Fruit fly (Drosophila melanogaster) whole organism, adult: ENCODE measurements around the gene CG7766.

Experiments
- CG11617 ChIP-seq: fragments of 200-800 bp; sonication (Bioruptor generic); optimal IDR thresholded peaks from 2 replicates; lab custom pipeline; 2017; ENCODE audit warnings: mild to moderate bottlenecking, missing biosample characterization, missing genetic modification reagents, missing genetic modification characterization
- CG12768 ChIP-seq: fragments of 200-800 bp; sonication (Bioruptor generic); optimal IDR thresholded peaks from 2 replicates; lab custom pipeline; 2017; ENCODE audit warnings: missing biosample characterization, missing genetic modification characterization, mild to moderate bottlenecking, moderate library complexity, missing genetic modification reagents
- CG14711 ChIP-seq: fragments of 200-800 bp; sonication (Bioruptor generic); optimal IDR thresholded peaks from 2 replicates; lab custom pipeline; 2018; ENCODE audit warnings: missing biosample characterization, mild to moderate bottlenecking, missing genetic modification characterization, moderate library complexity
- CG1620 ChIP-seq: fragments of 200-800 bp; sonication (Bioruptor generic); optimal IDR thresholded peaks from 2 replicates; lab custom pipeline; 2016; ENCODE audit warnings: missing biosample characterization, missing genetic modification characterization
- CG33017 ChIP-seq: fragments of 200-800 bp; sonication (Bioruptor generic); optimal IDR thresholded peaks from 2 replicates; lab custom pipeline; 2018; ENCODE audit warnings: missing biosample characterization, mild to moderate bottlenecking, missing genetic modification characterization, moderate library complexity
- CG5204 ChIP-seq: fragments of 200-800 bp; sonication (Bioruptor generic); optimal IDR thresholded peaks from 2 replicates; lab custom pipeline; 2016; ENCODE audit warnings: missing biosample characterization, missing genetic modification characterization
- CG7045 ChIP-seq: fragments of 200-800 bp; sonication (Bioruptor generic); optimal IDR thresholded peaks from 2 replicates; lab custom pipeline; 2017; ENCODE audit warnings: missing biosample characterization, mild to moderate bottlenecking, missing genetic modification characterization
- CG7101 ChIP-seq: fragments of 200-800 bp; sonication (Bioruptor generic); optimal IDR thresholded peaks from 2 replicates; lab custom pipeline; 2018; ENCODE audit warnings: missing biosample characterization, mild to moderate bottlenecking, missing genetic modification characterization, moderate library complexity
- Clk ChIP-seq: fragments of 200-800 bp; sonication (Bioruptor generic); optimal IDR thresholded peaks from 2 replicates; lab custom pipeline; 2017; ENCODE audit warnings: missing biosample characterization, missing genetic modification characterization
- Crg-1 ChIP-seq: fragments of 200-800 bp; sonication (Bioruptor generic); optimal IDR thresholded peaks from 2 replicates; lab custom pipeline; 2016; ENCODE audit warnings: missing biosample characterization, missing genetic modification characterization
- Hr96 ChIP-seq: fragments of 200-800 bp; sonication (Bioruptor generic); optimal IDR thresholded peaks from 2 replicates; lab custom pipeline; 2016; ENCODE audit warnings: missing biosample characterization, missing genetic modification characterization
- Mnt ChIP-seq: fragments of 200-800 bp; sonication (Bioruptor generic); optimal IDR thresholded peaks from 2 replicates; lab custom pipeline; 2016; ENCODE audit warnings: missing biosample characterization, mild to moderate bottlenecking, missing genetic modification characterization
- bab1 ChIP-seq: fragments of 200-800 bp; sonication (Bioruptor generic); optimal IDR thresholded peaks from 3 replicates; lab custom pipeline; 2019; ENCODE audit warnings: missing biosample characterization, mild to moderate bottlenecking, missing genetic modification characterization, moderate library complexity
- cic ChIP-seq: fragments of 200-800 bp; sonication (Bioruptor generic); optimal IDR thresholded peaks from 2 replicates; lab custom pipeline; 2017; ENCODE audit warnings: missing biosample characterization, mild to moderate bottlenecking, missing genetic modification characterization, moderate library complexity
- cnc ChIP-seq, 2 experiments: fragments of >200 bp; optimal IDR thresholded peaks; 2 replicates each; lab custom pipeline; 2017
- kay ChIP-seq: fragments of 200-800 bp; sonication (Bioruptor generic); peaks from one replicate; lab custom pipeline; 2016; ENCODE audit warnings: missing biosample characterization, missing genetic modification characterization, borderline replicate concordance
- ovo ChIP-seq: fragments of 200-800 bp; sonication (Bioruptor generic); optimal IDR thresholded peaks from 2 replicates; lab custom pipeline; 2016; ENCODE audit warnings: missing biosample characterization, missing genetic modification characterization
- pad ChIP-seq: fragments of 200-800 bp; sonication (Bioruptor generic); optimal IDR thresholded peaks from 3 replicates; lab custom pipeline; 2017; ENCODE audit warnings: missing biosample characterization, missing genetic modification characterization, mild to moderate bottlenecking, moderate library complexity, missing genetic modification reagents
- tj ChIP-seq: fragments of 200-800 bp; sonication (Bioruptor generic); optimal IDR thresholded peaks from 3 replicates; lab custom pipeline; 2017; ENCODE audit warnings: missing biosample characterization, mild to moderate bottlenecking, missing genetic modification characterization, moderate library complexity
- toe ChIP-seq: fragments of 200-800 bp; sonication (Bioruptor generic); optimal IDR thresholded peaks from 2 replicates; lab custom pipeline; 2016; ENCODE audit warnings: missing biosample characterization, missing genetic modification characterization

The CG7766 gene

DNA sequence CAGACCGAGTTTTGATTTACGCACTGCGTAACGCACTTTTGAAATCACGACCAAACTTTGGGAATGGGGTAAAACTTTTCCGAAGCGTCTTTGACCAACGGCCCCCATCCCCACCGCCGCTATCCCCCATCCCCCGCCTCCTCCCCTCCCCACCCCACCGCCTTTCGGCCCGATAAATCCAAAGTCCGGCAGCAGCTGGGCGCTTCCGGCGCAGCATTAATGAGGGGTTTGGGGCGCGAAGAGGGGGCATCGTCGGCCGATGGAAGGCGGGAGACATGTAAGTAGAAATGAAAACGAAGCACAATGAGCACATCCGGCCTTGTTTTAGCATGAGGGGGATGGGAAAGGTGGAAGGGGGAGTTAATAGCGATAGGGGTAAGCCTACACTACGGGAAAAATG lies 35.6 kb upstream of the CG7766 start:
- TF ChIP-seq CG7045 (GFP tag; lab: Kevin White, UChicago) (no peak), CG14711 (no peak), cic (peak; percentile 19), CG11617 (GFP tag; lab: Kevin White, UChicago) (no peak), CG33017 (tag; lab: Kevin White, UChicago) (no peak), CG7101 (tag; lab: Kevin White, UChicago) (no peak), CG1620 (GFP tag; lab: Kevin White, UChicago) (no peak), cnc (optimal IDR thresholded peaks at IDR 0.05; lab: Kevin White, UChicago) (no peak), tj (GFP tag; lab: Kevin White, UChicago) (peak; percentile 32)

DNA sequence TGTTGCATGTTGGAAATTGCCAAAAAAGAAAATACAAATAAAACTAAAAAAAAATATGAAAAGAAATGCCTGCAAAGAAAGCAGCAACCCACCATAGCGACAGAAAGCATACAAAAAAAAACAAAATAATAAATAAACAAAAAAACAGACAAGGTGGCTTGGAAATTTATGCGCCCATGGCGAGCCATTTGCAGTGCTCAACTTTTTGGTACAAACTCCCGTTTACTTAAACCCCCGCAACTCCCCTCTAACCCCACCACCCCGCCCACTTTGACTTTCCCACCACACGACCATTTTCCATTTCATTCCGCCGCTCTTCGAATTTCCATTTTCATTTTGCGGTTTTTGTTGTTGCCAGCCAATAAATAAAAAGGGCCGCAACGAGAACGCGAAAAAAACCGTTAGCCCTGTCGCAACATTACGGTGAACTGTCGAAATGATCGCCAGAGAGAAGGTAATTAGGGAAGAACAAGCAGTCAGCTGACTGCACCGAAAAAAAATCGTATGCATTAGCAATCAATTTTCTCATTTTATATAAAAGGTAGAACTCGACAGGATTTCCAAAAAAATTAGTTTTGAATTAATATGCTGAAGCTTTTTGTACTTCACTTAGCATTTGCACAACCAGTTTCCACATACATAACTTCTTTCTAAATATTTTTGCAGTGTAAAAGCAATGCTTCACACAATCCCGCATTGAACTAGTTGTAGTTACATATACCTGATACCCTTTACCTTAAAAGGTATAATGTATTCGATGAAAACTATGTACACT lies 33.4 kb upstream of the CG7766 start:
- no peak for TF ChIP-seq CG12768 (GFP tag; lab: Kevin White, UChicago)
- TF ChIP-seq pad (GFP tag; lab: Kevin White, UChicago) = peak; percentile 36
- TF ChIP-seq Crg-1 (GFP tag; lab: Kevin White, UChicago) = no peak
- TF ChIP-seq bab1 (GFP tag; lab: Kevin White, UChicago) = peak; percentile 63
- peak; percentile 19 for TF ChIP-seq ovo (GFP tag; lab: Kevin White, UChicago)

DNA sequence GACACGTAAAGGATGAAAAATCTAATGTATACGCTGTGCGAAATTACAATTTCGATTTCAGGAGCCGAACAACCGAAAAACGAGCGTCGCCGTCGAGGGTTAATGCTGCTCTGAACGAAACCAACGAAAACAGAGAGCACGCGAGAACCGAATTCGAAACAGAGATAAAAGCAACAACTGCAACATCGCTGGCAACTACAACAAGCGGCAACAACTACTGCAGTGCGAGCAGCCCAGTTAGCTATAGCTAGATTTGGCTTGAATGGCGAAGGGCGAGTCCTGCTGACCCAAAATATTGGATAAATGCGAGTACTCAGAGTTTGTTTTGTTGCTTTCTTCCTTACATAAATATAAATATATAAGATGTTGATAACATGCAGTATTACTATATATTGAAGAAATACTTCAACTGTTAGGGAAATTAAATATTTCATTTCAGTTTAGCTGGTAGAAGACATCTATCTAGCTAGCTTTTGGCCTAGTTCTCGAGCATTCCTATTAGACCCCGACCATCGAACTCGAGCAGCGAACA lies 31.4 kb upstream of the CG7766 start, which contains the start of gene fend:
TSS of gene fend (minus strand) at position 178 of the 532 bp plus-strand sequence.
- no peak for TF ChIP-seq cic
- no peak for TF ChIP-seq Clk (GFP tag; lab: Kevin White, UChicago)
- TF ChIP-seq CG12768 (GFP tag; lab: Kevin White, UChicago) = peak; percentile 25
- TF ChIP-seq CG33017 (tag; lab: Kevin White, UChicago) = peak; percentile 27
- TF ChIP-seq CG11617 (GFP tag; lab: Kevin White, UChicago) = peak; percentile 3
- peak; percentile 19 for TF ChIP-seq CG7101 (tag; lab: Kevin White, UChicago)
- no peak for TF ChIP-seq bab1 (GFP tag; lab: Kevin White, UChicago)

DNA sequence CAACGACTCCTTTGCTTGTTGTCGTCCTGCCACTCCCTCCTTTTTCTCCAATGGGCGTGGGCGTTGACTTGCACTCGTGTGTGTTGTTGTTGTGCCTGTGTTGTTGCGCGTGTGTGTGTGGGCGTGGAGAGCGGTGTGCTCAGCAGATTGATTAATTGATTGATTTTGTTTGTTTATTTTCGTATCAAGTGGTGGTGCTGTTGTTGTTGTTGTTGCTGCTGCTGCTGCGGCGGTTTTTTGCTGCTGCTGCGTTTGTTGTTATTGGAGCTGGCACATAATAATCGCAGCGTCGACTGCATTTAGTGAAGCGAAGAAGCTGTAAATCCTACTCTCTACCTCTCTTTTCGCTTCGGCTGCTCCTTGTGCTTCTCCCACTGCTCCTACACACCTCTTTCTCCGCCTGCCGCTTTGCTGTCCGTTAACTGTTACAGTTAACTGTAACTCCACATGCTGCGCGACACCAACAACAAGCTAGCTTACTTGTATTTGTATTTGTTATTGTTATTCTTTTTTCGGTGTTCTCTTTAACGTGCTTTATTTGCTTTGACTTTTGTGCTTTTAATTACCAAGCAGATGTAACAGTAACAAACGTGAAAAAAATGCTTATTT lies 30.8 kb upstream of the CG7766 start:
- no peak for TF ChIP-seq Crg-1 (GFP tag; lab: Kevin White, UChicago)
- no peak for TF ChIP-seq CG11617 (GFP tag; lab: Kevin White, UChicago)
- peak; percentile 24 for TF ChIP-seq ovo (GFP tag; lab: Kevin White, UChicago)
- no peak for TF ChIP-seq toe
- peak; percentile 79 for TF ChIP-seq tj (GFP tag; lab: Kevin White, UChicago)
- no peak for TF ChIP-seq CG7101 (tag; lab: Kevin White, UChicago)
- peak; percentile 71 for TF ChIP-seq pad (GFP tag; lab: Kevin White, UChicago)
- TF ChIP-seq CG5204 (GFP tag; lab: Kevin White, UChicago) = no peak

DNA sequence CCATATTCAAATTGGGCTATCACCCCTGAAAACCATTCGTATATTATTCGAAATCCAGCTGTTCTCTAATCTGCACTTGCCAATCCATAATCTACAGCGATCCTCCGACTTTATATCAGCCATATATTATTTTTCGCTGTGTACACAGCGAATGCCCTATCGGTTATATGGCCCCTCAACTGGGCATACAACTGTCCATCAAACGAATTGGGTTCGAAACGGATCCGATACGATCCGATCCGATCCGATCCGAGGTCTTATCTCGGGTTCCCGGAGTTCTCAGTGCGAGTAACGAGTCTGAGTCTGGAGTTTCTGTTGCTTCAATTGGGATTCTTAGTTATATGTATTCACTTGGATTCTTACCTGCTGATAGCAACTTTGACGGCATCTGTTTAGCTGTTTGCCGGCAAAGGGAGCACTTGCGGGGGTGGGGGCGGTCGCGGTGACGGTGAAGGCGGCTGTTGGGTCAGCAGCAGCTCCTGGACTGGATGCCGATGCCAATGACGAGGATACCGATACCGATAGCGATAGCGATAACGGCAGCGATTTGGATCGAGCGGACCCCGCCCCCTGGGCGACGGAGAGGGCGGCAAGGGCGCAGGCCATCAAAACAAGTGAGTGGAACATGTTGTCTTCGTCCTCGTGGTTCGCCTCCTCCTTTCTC lies 30.2 kb upstream of the CG7766 start:
- no peak for TF ChIP-seq tj (GFP tag; lab: Kevin White, UChicago)
- TF ChIP-seq cic = no peak
- TF ChIP-seq CG33017 (tag; lab: Kevin White, UChicago) = no peak
- TF ChIP-seq Hr96 (GFP tag; lab: Kevin White, UChicago) = no peak
- no peak for TF ChIP-seq toe
- TF ChIP-seq CG1620 (GFP tag; lab: Kevin White, UChicago) = no peak
- no peak for TF ChIP-seq CG12768 (GFP tag; lab: Kevin White, UChicago)
- no peak for TF ChIP-seq CG7101 (tag; lab: Kevin White, UChicago)
- no peak for TF ChIP-seq Mnt (GFP tag; lab: Kevin White, UChicago)
- no peak for TF ChIP-seq CG11617 (GFP tag; lab: Kevin White, UChicago)
- no peak for TF ChIP-seq Clk (GFP tag; lab: Kevin White, UChicago)
- TF ChIP-seq CG7045 (GFP tag; lab: Kevin White, UChicago) = no peak
- no peak for TF ChIP-seq ovo (GFP tag; lab: Kevin White, UChicago)
- TF ChIP-seq CG14711 = no peak
- TF ChIP-seq bab1 (GFP tag; lab: Kevin White, UChicago) = no peak
- no peak for TF ChIP-seq Crg-1 (GFP tag; lab: Kevin White, UChicago)
- no peak for TF ChIP-seq kay (GFP tag; lab: Kevin White, UChicago)
- TF ChIP-seq cnc (optimal IDR thresholded peaks at IDR 0.05; lab: Kevin White, UChicago) = no peak
